Worm (Caenorhabditis elegans) whole organism, early embryonic: ENCODE measurements around the gene Y73F8A.32.

Source experiments
- B0310.2 ChIP-seq: sonication (generic microtip); optimal IDR thresholded peaks from 2 replicates; lab custom pipeline; 2016; ENCODE audit warnings: mild to moderate bottlenecking, missing genetic modification characterization, missing compliant biosample characterization
- F13C5.2 ChIP-seq: sonication (generic microtip); optimal IDR thresholded peaks from 2 replicates; lab custom pipeline; 2017; ENCODE audit warnings: mild to moderate bottlenecking, missing genetic modification characterization, inconsistent platforms, missing compliant biosample characterization
- aly-1 ChIP-seq: sonication (generic microtip); optimal IDR thresholded peaks from 2 replicates; lab custom pipeline; 2016; ENCODE audit warnings: missing genetic modification characterization, missing compliant biosample characterization
- ama-1 ChIP-seq: fragments of 150-350 bp; optimal IDR thresholded peaks from 2 replicates; lab custom pipeline; 2014
- ceh-13 ChIP-seq: fragments of 200-800 bp; sonication (Bioruptor generic); optimal IDR thresholded peaks from 2 replicates; lab custom pipeline; 2018; ENCODE audit warnings: mild to moderate bottlenecking, missing genetic modification characterization, missing compliant biosample characterization
- ceh-36 ChIP-seq: sonication (generic microtip); optimal IDR thresholded peaks from 2 replicates; lab custom pipeline; 2016; ENCODE audit warnings: missing genetic modification characterization, inconsistent platforms, missing compliant biosample characterization
- ets-7 ChIP-seq: sonication (generic microtip); optimal IDR thresholded peaks from 2 replicates; lab custom pipeline; 2016; ENCODE audit warnings: missing genotype, missing genetic modification characterization, missing compliant biosample characterization
- flt-1 ChIP-seq: fragments of 200-800 bp; sonication (Bioruptor generic); IDR thresholded peaks from 2 replicates; pipeline ENCODE4 v1.3.6; 2022; ENCODE audit warnings: missing genetic modification characterization, missing compliant biosample characterization
- hmbx-1 ChIP-seq: sonication (generic microtip); optimal IDR thresholded peaks from 2 replicates; lab custom pipeline; 2016; ENCODE audit warnings: mild to moderate bottlenecking, missing genetic modification characterization, missing compliant biosample characterization
- hmg-4 ChIP-seq: fragments of 200-800 bp; sonication (Bioruptor generic); optimal IDR thresholded peaks from 2 replicates; lab custom pipeline; 2018; ENCODE audit warnings: mild to moderate bottlenecking, missing genetic modification characterization, missing compliant biosample characterization
- hnd-1 ChIP-seq: sonication (generic microtip); optimal IDR thresholded peaks from 2 replicates; lab custom pipeline; 2016; ENCODE audit warnings: missing genetic modification characterization, missing compliant biosample characterization
- pes-1 ChIP-seq: fragments of 200-800 bp; sonication (Bioruptor generic); IDR thresholded peaks from 2 replicates; pipeline ENCODE4 v1.3.6; 2022; ENCODE audit warnings: missing genetic modification reagents, missing genetic modification characterization, missing compliant biosample characterization
- scrt-1 ChIP-seq: fragments of 200-800 bp; sonication (Bioruptor generic); IDR thresholded peaks from 2 replicates; pipeline ENCODE4 v1.3.6; 2022; ENCODE audit warnings: missing genetic modification characterization, missing compliant biosample characterization
- sea-1 ChIP-seq: fragments of 200-800 bp; sonication (Bioruptor generic); conservative IDR thresholded peaks from 2 replicates; pipeline ENCODE4 v1.3.6; 2022; ENCODE audit warnings: missing genetic modification characterization, missing compliant biosample characterization
- tbx-11 ChIP-seq: fragments of 200-800 bp; sonication (Bioruptor generic); IDR thresholded peaks from 2 replicates; pipeline ENCODE4 v1.3.6; 2022; ENCODE audit warnings: missing genetic modification characterization, missing compliant biosample characterization
- tbx-37 ChIP-seq: fragments of 200-800 bp; sonication (Bioruptor generic); conservative IDR thresholded peaks from 2 replicates; pipeline ENCODE4 v1.3.6; 2022; ENCODE audit warnings: missing genetic modification reagents, missing genetic modification characterization, missing compliant biosample characterization
- tra-4 ChIP-seq: sonication (generic microtip); optimal IDR thresholded peaks from 2 replicates; lab custom pipeline; 2017; ENCODE audit warnings: missing genetic modification characterization, missing compliant biosample characterization

Gene Y73F8A.32

ce11 chrIV:15475829-15476228, 45.4 kb downstream of the Y73F8A.32 start:
- TF ChIP-seq scrt-1, result no peak
- no peak for TF ChIP-seq hmg-4 (GFP tag; lab: Kevin White, UChicago)

ce11 chrIV:15473588-15474271, 47.5 kb downstream of the Y73F8A.32 start, which contains the start of gene Y73F8A.26:
Gene Y73F8A.26, plus strand, starts transcription at chrIV:15473660.
- no peak for TF ChIP-seq ceh-36 (tag; lab: Kevin White, UChicago)
- TF ChIP-seq tbx-37 (GFP tag; lab: Robert Waterston, UW), result no peak
- no peak for TF ChIP-seq hmg-4 (GFP tag; lab: Kevin White, UChicago)

ce11 chrIV:15472387-15472859, 48.8 kb downstream of the Y73F8A.32 start, which contains the start of gene Y73F8A.27:
Gene Y73F8A.27, plus strand, starts transcription at chrIV:15472809.
- TF ChIP-seq ceh-36 (tag; lab: Kevin White, UChicago), result no peak
- no peak for TF ChIP-seq hmbx-1
- no peak for TF ChIP-seq B0310.2 (tag; lab: Kevin White, UChicago)
- TF ChIP-seq tbx-11 (GFP tag; lab: Robert Waterston, UW), result no peak
- TF ChIP-seq ceh-13 (GFP tag; lab: Kevin White, UChicago), result no peak

- TF ChIP-seq ceh-13 (GFP tag; lab: Kevin White, UChicago), result no peak
- TF ChIP-seq scrt-1, result 0 out of 2 replicates have a peak, but pooled peaks have one; percentile 45
- TF ChIP-seq tbx-11 (GFP tag; lab: Robert Waterston, UW), result no peak
- TF ChIP-seq flt-1 (GFP tag; lab: Robert Waterston, UW), result no peak
- no peak for TF ChIP-seq hmg-4 (GFP tag; lab: Kevin White, UChicago)
- TF ChIP-seq F13C5.2 (tag; lab: Kevin White, UChicago), result peak; percentile 70
- 0 out of 2 replicates have a peak, but pooled peaks have one; percentile 19 for TF ChIP-seq sea-1
- TF ChIP-seq ama-1 (lab: Kevin White, UChicago), result no peak
- no peak for TF ChIP-seq B0310.2 (tag; lab: Kevin White, UChicago)
- no peak for TF ChIP-seq hmbx-1
- no peak for TF ChIP-seq hnd-1 (tag; lab: Kevin White, UChicago)
- peak; percentile 55; the same call in 1 of the 2 replicates for TF ChIP-seq pes-1 (GFP tag; lab: Robert Waterston, UW)
- no peak; the same call in 1 of the 2 replicates for TF ChIP-seq tbx-37 (GFP tag; lab: Robert Waterston, UW)
- no peak for TF ChIP-seq aly-1 (tag; lab: Kevin White, UChicago)
- TF ChIP-seq ceh-36 (tag; lab: Kevin White, UChicago), result no peak
- TF ChIP-seq tra-4 (tag; lab: Kevin White, UChicago), result no peak
- no peak for TF ChIP-seq ets-7 (tag; lab: Kevin White, UChicago)
Observed at ce11 chrIV:15471430-15471829, 49.8 kb downstream of the Y73F8A.32 start, which contains the start of gene ntl-11. Gene ntl-11, minus strand, starts transcription at chrIV:15471495.
